Fruit fly (Drosophila melanogaster) whole organism, prepupa: ENCODE results near the gene Sarm.

Experiments
- Blimp-1 ChIP-seq: fragments of 200-800 bp; sonication (Bioruptor generic); optimal IDR thresholded peaks from 3 replicates; lab custom pipeline; 2017; ENCODE audit warnings: missing biosample characterization, missing genetic modification characterization, mild to moderate bottlenecking, moderate library complexity, missing genetic modification reagents
- CG11762 ChIP-seq: fragments of 200-800 bp; sonication (Bioruptor generic); optimal IDR thresholded peaks from 3 replicates; lab custom pipeline; 2016; ENCODE audit warnings: missing biosample characterization, missing genetic modification characterization; ENCODE audit not compliant: insufficient read depth
- CG15336 ChIP-seq: fragments of 200-800 bp; sonication (Bioruptor generic); IDR thresholded peaks from 2 replicates; pipeline ENCODE4 v1.3.6; 2022; ENCODE audit warnings: missing biosample characterization, missing genetic modification characterization
- CG1621 ChIP-seq: fragments of 200-800 bp; sonication (Bioruptor generic); optimal IDR thresholded peaks from 3 replicates; lab custom pipeline; 2018; ENCODE audit warnings: missing biosample characterization, mild to moderate bottlenecking, missing genetic modification characterization
- CG16779 ChIP-seq: fragments of 200-800 bp; sonication (Bioruptor generic); optimal IDR thresholded peaks from 3 replicates; lab custom pipeline; 2017; ENCODE audit warnings: missing biosample characterization, mild to moderate bottlenecking, missing genetic modification characterization
- CG3032 ChIP-seq: fragments of 200-800 bp; optimal IDR thresholded peaks from 2 replicates; lab custom pipeline; 2019; ENCODE audit warnings: missing biosample characterization, mild to moderate bottlenecking, missing genetic modification characterization, moderate library complexity
- CG31627 ChIP-seq: fragments of 200-800 bp; sonication (Bioruptor generic); optimal IDR thresholded peaks from 3 replicates; lab custom pipeline; 2016; ENCODE audit warnings: missing biosample characterization, missing genetic modification characterization
- CG32006 ChIP-seq: fragments of 200-800 bp; sonication (Bioruptor generic); optimal IDR thresholded peaks from 3 replicates; lab custom pipeline; 2017; ENCODE audit warnings: missing biosample characterization, mild to moderate bottlenecking, missing genetic modification characterization
- CG34406 ChIP-seq: fragments of 200-800 bp; sonication (Bioruptor generic); optimal IDR thresholded peaks from 3 replicates; lab custom pipeline; 2016; ENCODE audit warnings: missing biosample characterization, missing genetic modification characterization
- CG3919 ChIP-seq: fragments of 200-800 bp; sonication (Bioruptor generic); optimal IDR thresholded peaks from 3 replicates; lab custom pipeline; 2016; ENCODE audit warnings: missing biosample characterization, missing genetic modification characterization
- CG4318 ChIP-seq: fragments of 200-800 bp; sonication (Bioruptor generic); optimal IDR thresholded peaks from 3 replicates; lab custom pipeline; 2017; ENCODE audit warnings: missing biosample characterization, mild to moderate bottlenecking, missing genetic modification characterization
- CG6163 ChIP-seq: fragments of 200-800 bp; sonication (Bioruptor generic); IDR thresholded peaks from 3 replicates; pipeline ENCODE4 v1.3.6; 2022; ENCODE audit warnings: missing biosample characterization, missing genetic modification characterization
- CG6276 ChIP-seq: fragments of 200-800 bp; sonication (Bioruptor generic); optimal IDR thresholded peaks from 2 replicates; lab custom pipeline; 2017; ENCODE audit warnings: missing biosample characterization, mild to moderate bottlenecking, missing genetic modification characterization
- CG6792 ChIP-seq: fragments of 200-800 bp; sonication (Bioruptor generic); optimal IDR thresholded peaks from 3 replicates; lab custom pipeline; 2016; ENCODE audit warnings: missing biosample characterization, missing genetic modification characterization
- CG6808 ChIP-seq: fragments of 200-800 bp; sonication (Bioruptor generic); optimal IDR thresholded peaks from 3 replicates; lab custom pipeline; 2017; ENCODE audit warnings: missing biosample characterization, missing genetic modification characterization, mild to moderate bottlenecking, moderate library complexity, missing genetic modification reagents
- CG6854 ChIP-seq: fragments of 200-800 bp; sonication (Bioruptor generic); optimal IDR thresholded peaks from 2 replicates; lab custom pipeline; 2017; ENCODE audit warnings: missing biosample characterization, mild to moderate bottlenecking, missing genetic modification characterization
- CG7368 ChIP-seq: fragments of 200-800 bp; sonication (Bioruptor generic); optimal IDR thresholded peaks from 3 replicates; lab custom pipeline; 2016; ENCODE audit warnings: missing biosample characterization, missing genetic modification characterization
- CG8119 ChIP-seq: fragments of 200-800 bp; sonication (Bioruptor generic); IDR thresholded peaks from 3 replicates; pipeline ENCODE4 v1.3.6; 2022; ENCODE audit warnings: missing biosample characterization, missing genetic modification characterization
- CG8319 ChIP-seq: fragments of 200-800 bp; sonication (Bioruptor generic); optimal IDR thresholded peaks from 3 replicates; lab custom pipeline; 2016; ENCODE audit warnings: missing biosample characterization, missing genetic modification characterization
- CG8632 ChIP-seq: fragments of 200-800 bp; sonication (Bioruptor generic); optimal IDR thresholded peaks from 3 replicates; lab custom pipeline; 2016; ENCODE audit warnings: missing biosample characterization, missing genetic modification characterization
- Eip78C ChIP-seq: fragments of 200-800 bp; sonication (Bioruptor generic); peaks from one replicate; lab custom pipeline; 2016; ENCODE audit warnings: missing biosample characterization, missing genetic modification characterization
- Ets21C ChIP-seq: fragments of 200-800 bp; sonication (Bioruptor generic); optimal IDR thresholded peaks from 3 replicates; lab custom pipeline; 2016; ENCODE audit warnings: missing biosample characterization, missing genetic modification characterization
- Ets96B ChIP-seq: fragments of 200-800 bp; optimal IDR thresholded peaks from 2 replicates; lab custom pipeline; 2019; ENCODE audit warnings: missing biosample characterization, mild to moderate bottlenecking, missing genetic modification characterization, moderate library complexity
- Gug ChIP-seq: fragments of 200-800 bp; sonication (Bioruptor generic); IDR thresholded peaks from 2 replicates; pipeline ENCODE4 v1.3.6; 2022; ENCODE audit warnings: missing biosample characterization, missing genetic modification characterization
- Hr38 ChIP-seq: sonication (Bioruptor generic); optimal IDR thresholded peaks from 2 replicates; lab custom pipeline; 2016; ENCODE audit warnings: missing biosample characterization, missing genetic modification characterization
- Hr39 ChIP-seq: fragments of 200-800 bp; sonication (Bioruptor generic); optimal IDR thresholded peaks from 2 replicates; lab custom pipeline; 2016; ENCODE audit warnings: missing biosample characterization, missing genetic modification characterization
- Hr4 ChIP-seq: fragments of 200-800 bp; sonication (Bioruptor generic); optimal IDR thresholded peaks from 3 replicates; lab custom pipeline; 2016; ENCODE audit warnings: missing biosample characterization, missing genetic modification characterization
- Met ChIP-seq: fragments of 200-800 bp; sonication (Bioruptor generic); optimal IDR thresholded peaks from 3 replicates; lab custom pipeline; 2016; ENCODE audit warnings: missing biosample characterization, missing genetic modification characterization
- OdsH ChIP-seq: fragments of 200-800 bp; sonication (Bioruptor generic); optimal IDR thresholded peaks from 3 replicates; lab custom pipeline; 2016; ENCODE audit warnings: missing biosample characterization, missing genetic modification characterization
- Sox102F ChIP-seq: fragments of 200-800 bp; sonication (Bioruptor generic); optimal IDR thresholded peaks from 2 replicates; lab custom pipeline; 2016; ENCODE audit warnings: missing biosample characterization, mild to moderate bottlenecking, missing genetic modification characterization
- acj6 ChIP-seq: fragments of 200-800 bp; sonication (Bioruptor generic); optimal IDR thresholded peaks from 3 replicates; lab custom pipeline; 2016; ENCODE audit warnings: missing biosample characterization, missing genetic modification characterization
- dsx ChIP-seq: fragments of 200-800 bp; optimal IDR thresholded peaks from 3 replicates; lab custom pipeline; 2019; ENCODE audit warnings: missing biosample characterization, mild to moderate bottlenecking, missing genetic modification characterization, moderate library complexity; ENCODE audit not compliant: poor library complexity, severe bottlenecking
- eg ChIP-seq: fragments of 200-800 bp; sonication (Bioruptor generic); IDR thresholded peaks from 3 replicates; pipeline ENCODE4 v1.3.6; 2022; ENCODE audit warnings: missing biosample characterization, missing genetic modification characterization
- esn ChIP-seq: fragments of 200-800 bp; sonication (Bioruptor generic); optimal IDR thresholded peaks from 2 replicates; lab custom pipeline; 2016; ENCODE audit warnings: missing biosample characterization, mild to moderate bottlenecking, missing genetic modification characterization, moderate library complexity
- fkh ChIP-seq: fragments of 200-800 bp; sonication (Bioruptor generic); optimal IDR thresholded peaks from 3 replicates; lab custom pipeline; 2017; ENCODE audit warnings: missing biosample characterization, mild to moderate bottlenecking, missing genetic modification characterization, moderate library complexity
- net ChIP-seq: fragments of 200-800 bp; sonication (Bioruptor generic); optimal IDR thresholded peaks from 3 replicates; lab custom pipeline; 2016; ENCODE audit warnings: missing biosample characterization, missing genetic modification characterization
- salr ChIP-seq, 2 experiments: fragments of 200-800 bp; sonication (Bioruptor generic); optimal IDR thresholded peaks; 3 replicates each; lab custom pipeline; 2016 to 2018; ENCODE audit warnings: missing biosample characterization in 2 of 2, missing genetic modification characterization in 2 of 2, mild to moderate bottlenecking in 1 of 2
- spab ChIP-seq: fragments of 200-800 bp; sonication (Bioruptor generic); optimal IDR thresholded peaks from 2 replicates; lab custom pipeline; 2017; ENCODE audit warnings: missing biosample characterization, mild to moderate bottlenecking, missing genetic modification characterization, missing genetic modification reagents
- svp ChIP-seq: fragments of 200-800 bp; sonication (Bioruptor generic); peaks from one replicate; lab custom pipeline; 2016; ENCODE audit warnings: missing biosample characterization, missing genetic modification characterization
- topi ChIP-seq: fragments of 200-800 bp; sonication (Bioruptor generic); optimal IDR thresholded peaks from 3 replicates; lab custom pipeline; 2016; ENCODE audit warnings: missing biosample characterization, missing genetic modification characterization

Sarm gene

DNA sequence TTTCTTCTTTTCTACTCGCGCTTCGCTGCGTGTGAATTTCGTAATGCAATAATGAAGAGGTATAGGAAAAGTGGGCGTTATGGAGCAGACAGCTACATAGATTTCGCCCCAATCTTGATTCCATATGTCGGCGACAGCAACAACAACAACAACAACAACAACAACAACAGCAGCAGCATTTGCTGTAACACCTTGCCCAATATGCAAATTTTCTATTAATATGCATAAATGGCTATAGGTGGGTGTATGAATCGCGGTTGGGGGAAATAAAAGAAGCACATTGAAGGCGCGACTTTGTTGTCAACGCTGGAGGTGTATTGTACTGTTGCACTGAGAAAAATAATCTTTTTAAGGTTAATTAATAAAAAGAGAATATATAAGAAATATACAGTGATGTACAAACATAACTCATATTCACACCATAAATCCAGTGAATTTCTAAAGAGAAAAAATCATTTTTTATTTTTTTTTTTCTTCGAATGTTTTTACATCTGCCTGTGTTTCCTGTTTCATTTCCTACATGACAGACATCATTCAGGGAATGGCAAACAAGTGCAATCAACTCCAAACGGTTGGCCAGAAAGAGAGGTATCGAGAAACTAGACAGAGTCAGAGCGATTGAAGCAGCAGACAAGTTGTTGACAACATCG, 22.1 kb upstream of the Sarm start (continued):
- TF ChIP-seq Gug (GFP tag; lab: Robert Waterston, UW): no peak
- TF ChIP-seq net: peak; percentile 9
- TF ChIP-seq CG4318 (GFP tag; lab: Kevin White, UChicago): peak; percentile 24
- TF ChIP-seq Blimp-1 (GFP tag; lab: Kevin White, UChicago): no peak

DNA sequence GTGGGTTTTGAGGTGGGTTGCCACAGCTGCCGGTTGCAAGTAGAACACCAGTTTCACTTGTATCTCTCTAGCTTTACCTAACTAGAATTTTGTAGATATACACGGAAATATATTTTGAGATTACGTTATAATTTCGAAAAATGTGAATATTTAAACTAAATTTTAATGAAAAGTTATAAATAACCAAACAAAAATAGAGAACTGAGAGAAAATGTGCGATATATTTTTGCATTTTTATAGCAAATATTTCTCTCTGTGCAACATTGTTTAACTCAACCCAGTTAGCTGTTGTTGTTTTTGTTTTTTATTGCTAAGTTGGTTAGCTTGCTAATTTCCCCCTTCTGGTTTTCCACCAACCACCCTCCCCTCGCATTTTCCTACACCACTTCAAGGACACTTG, 20.1 kb upstream of the Sarm start:
- TF ChIP-seq net: peak; percentile 42
- no peak for TF ChIP-seq Hr39 (GFP tag; lab: Kevin White, UChicago)
- TF ChIP-seq CG8119 (GFP tag; lab: Robert Waterston, UW): peak; percentile 71; the same call in 2 of the 3 replicates
- no peak for TF ChIP-seq CG8319 (GFP tag; lab: Kevin White, UChicago)
- TF ChIP-seq CG3032 (tag; lab: Kevin White, UChicago): peak; percentile 1
- no peak for TF ChIP-seq topi (GFP tag; lab: Kevin White, UChicago)
- TF ChIP-seq acj6 (GFP tag; lab: Kevin White, UChicago): peak; percentile 27
- TF ChIP-seq Hr38: no peak
- no peak for TF ChIP-seq Met
- TF ChIP-seq Hr4 (GFP tag; lab: Kevin White, UChicago): peak; percentile 35
- TF ChIP-seq OdsH: peak; percentile 18
- TF ChIP-seq Ets96B (tag; lab: Kevin White, UChicago): peak; percentile 35
- TF ChIP-seq Eip78C: peak; percentile 30
- TF ChIP-seq spab: no peak
- TF ChIP-seq CG15336: peak; percentile 81
- TF ChIP-seq salr (GFP tag; optimal IDR thresholded peaks at IDR 0.05; lab: Kevin White, UChicago): peak in 1 of 2 experiments; percentile 12
- peak; percentile 40 for TF ChIP-seq CG6276 (GFP tag; lab: Kevin White, UChicago)

DNA sequence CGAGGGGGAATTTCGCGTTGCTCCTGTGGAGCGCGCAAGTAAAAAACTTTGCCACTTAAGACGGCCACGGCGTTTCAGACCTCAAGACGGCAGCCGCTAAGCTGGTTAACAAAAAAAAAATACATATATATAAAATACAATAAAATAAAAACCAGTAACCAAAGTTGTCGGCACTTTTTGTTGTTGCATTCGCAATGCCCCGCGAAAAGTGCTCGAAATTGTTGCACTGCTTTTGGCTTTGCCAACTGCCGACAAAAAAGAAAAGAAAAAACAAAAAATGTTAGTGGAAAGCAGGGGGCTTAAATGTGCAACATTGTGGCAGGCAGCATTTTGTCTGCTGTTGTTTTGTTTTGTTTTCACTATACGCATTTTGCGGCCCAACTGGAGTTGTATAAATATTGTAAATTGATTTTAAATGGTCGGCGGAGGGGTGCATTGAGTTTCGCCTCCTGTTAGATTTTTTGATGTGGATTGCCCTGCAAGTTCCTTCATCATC, 18.8 kb upstream of the Sarm start:
- TF ChIP-seq CG6163 (GFP tag; lab: Robert Waterston, UW) (no peak), CG6276 (GFP tag; lab: Kevin White, UChicago) (peak; percentile 60), CG15336 (peak; percentile 32; the same call in 1 of the 2 replicates), Eip78C (peak; percentile 31), Ets96B (tag; lab: Kevin White, UChicago) (no peak), CG8119 (GFP tag; lab: Robert Waterston, UW) (peak; percentile 68; the same call in 2 of the 3 replicates), dsx (peak; percentile 90), CG32006 (no peak)

- TF ChIP-seq CG6792 (GFP tag; lab: Kevin White, UChicago): no peak
- TF ChIP-seq CG6854: peak; percentile 47
These were observed 7.3 kb upstream of the Sarm start for dm6 chr3L:8056325-8056724.

dm6 chr3L:8056740-8057253, 6.9 kb upstream of the Sarm start:
- TF ChIP-seq acj6 (GFP tag; lab: Kevin White, UChicago) (peak; percentile 87), CG34406 (GFP tag; lab: Kevin White, UChicago) (peak; percentile 88), CG7368 (GFP tag; lab: Kevin White, UChicago) (peak; percentile 81), eg (no peak; the same call in 1 of the 3 replicates), Hr4 (GFP tag; lab: Kevin White, UChicago) (peak; percentile 90), CG6854 (no peak), CG16779 (tag; lab: Kevin White, UChicago) (peak; percentile 90), CG6808 (GFP tag; lab: Kevin White, UChicago) (peak; percentile 97), CG1621 (tag; lab: Kevin White, UChicago) (peak; percentile 76), CG6163 (GFP tag; lab: Robert Waterston, UW) (no peak; the same call in 1 of the 3 replicates), Sox102F (GFP tag; lab: Kevin White, UChicago) (peak; percentile 85), CG3032 (tag; lab: Kevin White, UChicago) (peak; percentile 92), salr (GFP tag; optimal IDR thresholded peaks at IDR 0.05; lab: Kevin White, UChicago) (peak; percentile 73 to 99), svp (GFP tag; lab: Kevin White, UChicago) (peak; percentile 93), CG6276 (GFP tag; lab: Kevin White, UChicago) (peak; percentile 93), net (peak; percentile 95), CG11762 (GFP tag; lab: Kevin White, UChicago) (peak; percentile 88), CG8632 (peak; percentile 84), fkh (GFP tag; lab: Kevin White, UChicago) (no peak), Eip78C (peak; percentile 98), Gug (GFP tag; lab: Robert Waterston, UW) (peak; percentile 57), CG3919 (GFP tag; lab: Kevin White, UChicago) (peak; percentile 92), CG8119 (GFP tag; lab: Robert Waterston, UW) (peak; percentile 90), esn (peak; percentile 92), Ets21C (GFP tag; lab: Kevin White, UChicago) (peak; percentile 69), Hr39 (GFP tag; lab: Kevin White, UChicago) (peak; percentile 77), CG31627 (GFP tag; lab: Kevin White, UChicago) (peak; percentile 71), CG8319 (GFP tag; lab: Kevin White, UChicago) (peak; percentile 74), Met (peak; percentile 87)
